Worm (Caenorhabditis elegans) whole organism, mixed stage, embryonic: ENCODE results near the gene crb-3.

Experiments
- lsy-2 ChIP-seq: fragments of 150-350 bp; optimal IDR thresholded peaks from 2 replicates; lab custom pipeline; 2014; ENCODE audit warnings: missing biosample characterization, missing genetic modification characterization
- nhr-2 ChIP-seq: fragments of 150-350 bp; optimal IDR thresholded peaks from 2 replicates; lab custom pipeline; 2014; ENCODE audit warnings: missing biosample characterization, missing genetic modification characterization
- ztf-11 ChIP-seq: fragments of 150-350 bp; optimal IDR thresholded peaks from 2 replicates; lab custom pipeline; 2014; ENCODE audit warnings: missing biosample characterization, missing genetic modification characterization

ce11 chrX:9155751-9156150 lies 47.8 kb upstream of the crb-3 start:
- TF ChIP-seq nhr-2 (tag; lab: Kevin White, UChicago) (no peak), lsy-2 (tag; lab: Kevin White, UChicago) (no peak), ztf-11 (tag; lab: Kevin White, UChicago) (no peak)
